Fruit fly (Drosophila melanogaster) Kc167 (cell line): ENCODE results near the gene Acsx1R.

Source experiments
- Myc ChIP-seq: fragments of >200 bp; optimal IDR thresholded peaks from 2 replicates; lab custom pipeline; 2017; ENCODE audit warnings: missing external identifiers
- Sin3A ChIP-seq: fragments of >200 bp; optimal IDR thresholded peaks from 2 replicates; lab custom pipeline; 2018; ENCODE audit warnings: missing external identifiers
- h ChIP-seq: fragments of >200 bp; optimal IDR thresholded peaks from 3 replicates; lab custom pipeline; 2018; ENCODE audit warnings: missing external identifiers
- insv ChIP-seq: fragments of >200 bp; optimal IDR thresholded peaks from 3 replicates; lab custom pipeline; 2018; ENCODE audit warnings: missing external identifiers
- psq ChIP-seq: fragments of >200 bp; optimal IDR thresholded peaks from 2 replicates; lab custom pipeline; 2017; ENCODE audit warnings: missing external identifiers
- ttk ChIP-seq: sonication (Bioruptor generic); optimal IDR thresholded peaks from 2 replicates; lab custom pipeline; 2017; ENCODE audit warnings: missing external identifiers

DNA sequence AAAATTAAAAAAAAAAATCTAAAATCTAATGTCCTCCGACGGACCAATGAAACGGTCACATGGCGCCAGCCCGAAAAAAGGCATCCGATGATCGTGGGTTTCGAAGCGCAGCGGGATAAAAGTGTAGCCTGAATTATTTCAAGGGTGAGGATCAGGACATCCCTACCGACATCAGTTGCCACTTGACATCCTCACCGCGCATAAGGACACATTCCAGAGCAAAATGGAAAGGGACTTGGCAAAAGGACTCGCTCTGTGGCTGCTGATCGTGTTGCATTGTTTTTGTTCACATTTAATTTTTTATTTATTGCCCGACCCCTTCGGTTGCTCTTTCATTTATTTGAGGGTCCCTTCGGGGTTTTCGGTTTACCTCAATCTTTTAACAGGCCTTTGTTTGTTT lies 22.5 kb upstream of the Acsx1R start:
- no peak for TF ChIP-seq Sin3A (lab: Kevin White, UChicago)
- no peak for TF ChIP-seq h (lab: Kevin White, UChicago)
- TF ChIP-seq ttk, result no peak
- no peak for TF ChIP-seq insv (lab: Kevin White, UChicago)
- TF ChIP-seq psq, result no peak
- no peak for TF ChIP-seq Myc
